Worm (Caenorhabditis elegans) whole organism, L3 larva: ENCODE results near the gene irg-1.

Experiments
- R02D3.7 ChIP-seq: fragments of 150-350 bp; optimal IDR thresholded peaks from 2 replicates; lab custom pipeline; 2014; ENCODE audit warnings: missing biosample characterization, missing genetic modification characterization
- aly-2 ChIP-seq: fragments of 150-350 bp; optimal IDR thresholded peaks from 2 replicates; lab custom pipeline; 2014; ENCODE audit warnings: missing biosample characterization, missing genetic modification characterization
- ama-1 ChIP-seq: fragments of 150-350 bp; optimal IDR thresholded peaks from 2 replicates; lab custom pipeline; 2018
- ceh-16 ChIP-seq: sonication (generic microtip); optimal IDR thresholded peaks from 2 replicates; lab custom pipeline; 2017; ENCODE audit warnings: missing biosample characterization, missing genetic modification characterization
- daf-12 ChIP-seq: fragments of 150-350 bp; optimal IDR thresholded peaks from 2 replicates; lab custom pipeline; 2014; ENCODE audit warnings: missing biosample characterization, missing genetic modification reagents, missing genetic modification characterization
- egl-27 ChIP-seq: sonication (generic microtip); optimal IDR thresholded peaks from 4 replicates; lab custom pipeline; 2017; ENCODE audit warnings: missing biosample characterization, missing genetic modification reagents, missing genetic modification characterization
- egl-5 ChIP-seq: fragments of 150-350 bp; optimal IDR thresholded peaks from 2 replicates; lab custom pipeline; 2017; ENCODE audit warnings: missing biosample characterization, missing genetic modification reagents, missing genetic modification characterization, inconsistent platforms
- elt-1 ChIP-seq: fragments of 150-350 bp; optimal IDR thresholded peaks from 2 replicates; lab custom pipeline; 2014; ENCODE audit warnings: missing biosample characterization, missing genetic modification characterization
- elt-2 ChIP-seq: sonication (generic microtip); optimal IDR thresholded peaks from 2 replicates; lab custom pipeline; 2016; ENCODE audit warnings: missing genetic modification reagents, mild to moderate bottlenecking, missing genetic modification characterization, missing compliant biosample characterization
- elt-3 ChIP-seq, 3 experiments: fragments of 150-350 bp in 1 of 3; sonication (generic microtip) in 2 of 3; optimal IDR thresholded peaks; 2 replicates in 2 of 3; 4 replicates in 1 of 3; lab custom pipeline; 2014 to 2017; ENCODE audit warnings: missing biosample characterization in 3 of 3, missing genetic modification characterization in 3 of 3
- eor-1 ChIP-seq, 2 experiments: fragments of 150-350 bp; optimal IDR thresholded peaks; 2 replicates each; lab custom pipeline; 2014 to 2018; ENCODE audit warnings: missing biosample characterization in 2 of 2, missing genetic modification characterization in 2 of 2
- fkh-2 ChIP-seq: fragments of 150-350 bp; optimal IDR thresholded peaks from 2 replicates; lab custom pipeline; 2014; ENCODE audit warnings: missing biosample characterization, missing genetic modification reagents, missing genetic modification characterization
- fos-1 ChIP-seq: fragments of 150-350 bp; optimal IDR thresholded peaks from 2 replicates; lab custom pipeline; 2014; ENCODE audit warnings: missing biosample characterization, missing genetic modification characterization
- hmg-11 ChIP-seq: sonication (generic microtip); optimal IDR thresholded peaks from 2 replicates; lab custom pipeline; 2016; ENCODE audit warnings: missing genetic modification characterization, missing compliant biosample characterization
- jun-1 ChIP-seq: fragments of 150-350 bp; optimal IDR thresholded peaks from 2 replicates; lab custom pipeline; 2014; ENCODE audit warnings: missing biosample characterization, missing genetic modification reagents, missing genetic modification characterization
- lin-15B ChIP-seq: fragments of 150-350 bp; optimal IDR thresholded peaks from 2 replicates; lab custom pipeline; 2014; ENCODE audit warnings: missing biosample characterization, missing genetic modification characterization
- lin-39 ChIP-seq: fragments of 150-350 bp; optimal IDR thresholded peaks from 2 replicates; lab custom pipeline; 2018; ENCODE audit warnings: missing biosample characterization, missing genetic modification reagents, missing genetic modification characterization
- lsy-12 ChIP-seq: sonication (generic microtip); optimal IDR thresholded peaks from 2 replicates; lab custom pipeline; 2016; ENCODE audit warnings: mild to moderate bottlenecking, missing genetic modification characterization, missing compliant biosample characterization
- mdl-1 ChIP-seq: fragments of 150-350 bp; optimal IDR thresholded peaks from 2 replicates; lab custom pipeline; 2014; ENCODE audit warnings: missing biosample characterization, missing genetic modification characterization
- mml-1 ChIP-seq: fragments of 150-350 bp; sonication (generic microtip); optimal IDR thresholded peaks from 3 replicates; lab custom pipeline; 2014; ENCODE audit warnings: missing biosample characterization, missing genetic modification characterization
- nfya-1 ChIP-seq: sonication (generic microtip); optimal IDR thresholded peaks from 2 replicates; lab custom pipeline; 2017; ENCODE audit warnings: missing genetic modification characterization, mild to moderate bottlenecking, missing compliant biosample characterization, antibody characterized with exemption, moderate library complexity; ENCODE audit not compliant: insufficient read depth
- nhr-11 ChIP-seq: fragments of 150-350 bp; optimal IDR thresholded peaks from 2 replicates; lab custom pipeline; 2014; ENCODE audit warnings: missing biosample characterization, missing genetic modification characterization
- nhr-12 ChIP-seq: fragments of 150-350 bp; optimal IDR thresholded peaks from 2 replicates; lab custom pipeline; 2014; ENCODE audit warnings: missing biosample characterization, missing genetic modification characterization
- nhr-23 ChIP-seq: fragments of 150-350 bp; optimal IDR thresholded peaks from 2 replicates; lab custom pipeline; 2014; ENCODE audit warnings: missing biosample characterization, missing genetic modification reagents, missing genetic modification characterization
- nhr-237 ChIP-seq: fragments of 150-350 bp; optimal IDR thresholded peaks from 2 replicates; lab custom pipeline; 2014; ENCODE audit warnings: missing biosample characterization, missing genetic modification characterization
- nhr-25 ChIP-seq: sonication (generic microtip); optimal IDR thresholded peaks from 2 replicates; lab custom pipeline; 2017; ENCODE audit warnings: missing biosample characterization, missing genetic modification characterization
- nhr-43 ChIP-seq: sonication (generic microtip); optimal IDR thresholded peaks from 2 replicates; lab custom pipeline; 2016; ENCODE audit warnings: mild to moderate bottlenecking, missing genetic modification characterization, missing compliant biosample characterization; ENCODE audit not compliant: poor library complexity, severe bottlenecking
- nhr-67 ChIP-seq: fragments of 150-350 bp; optimal IDR thresholded peaks from 2 replicates; lab custom pipeline; 2014; ENCODE audit warnings: missing biosample characterization, missing genetic modification characterization
- nhr-76 ChIP-seq: fragments of 150-350 bp; sonication (generic microtip); optimal IDR thresholded peaks from 5 replicates; lab custom pipeline; 2014; ENCODE audit warnings: missing biosample characterization, missing genetic modification characterization
- pqm-1 ChIP-seq: fragments of 150-350 bp; optimal IDR thresholded peaks from 2 replicates; lab custom pipeline; 2017; ENCODE audit warnings: missing biosample characterization, missing genetic modification characterization, inconsistent platforms
- sea-2 ChIP-seq: fragments of 150-350 bp; sonication (generic microtip); optimal IDR thresholded peaks from 4 replicates; lab custom pipeline; 2014; ENCODE audit warnings: missing biosample characterization, missing genetic modification reagents, missing genetic modification characterization
- skn-1 ChIP-seq: fragments of 150-350 bp; optimal IDR thresholded peaks from 2 replicates; lab custom pipeline; 2014; ENCODE audit warnings: missing biosample characterization, missing genetic modification characterization
- snpc-4 ChIP-seq: fragments of 150-350 bp; optimal IDR thresholded peaks from 2 replicates; lab custom pipeline; 2014; ENCODE audit warnings: missing biosample characterization, missing genetic modification characterization
- unc-39 ChIP-seq: sonication (generic microtip); optimal IDR thresholded peaks from 4 replicates; lab custom pipeline; 2017; ENCODE audit warnings: missing biosample characterization, missing genetic modification characterization
- unc-62 ChIP-seq: fragments of 150-350 bp; sonication (generic microtip); optimal IDR thresholded peaks from 4 replicates; lab custom pipeline; 2014; ENCODE audit warnings: missing biosample characterization, missing genetic modification reagents, missing genetic modification characterization
- zag-1 ChIP-seq: fragments of 150-350 bp; optimal IDR thresholded peaks from 2 replicates; lab custom pipeline; 2014; ENCODE audit warnings: missing biosample characterization, missing genetic modification characterization
- ztf-11 ChIP-seq: fragments of 150-350 bp; optimal IDR thresholded peaks from 2 replicates; lab custom pipeline; 2014; ENCODE audit warnings: missing biosample characterization, missing genetic modification characterization
- ztf-4 ChIP-seq: fragments of 150-350 bp; optimal IDR thresholded peaks from 2 replicates; lab custom pipeline; 2014; ENCODE audit warnings: missing biosample characterization, missing genetic modification characterization

irg-1 gene

DNA sequence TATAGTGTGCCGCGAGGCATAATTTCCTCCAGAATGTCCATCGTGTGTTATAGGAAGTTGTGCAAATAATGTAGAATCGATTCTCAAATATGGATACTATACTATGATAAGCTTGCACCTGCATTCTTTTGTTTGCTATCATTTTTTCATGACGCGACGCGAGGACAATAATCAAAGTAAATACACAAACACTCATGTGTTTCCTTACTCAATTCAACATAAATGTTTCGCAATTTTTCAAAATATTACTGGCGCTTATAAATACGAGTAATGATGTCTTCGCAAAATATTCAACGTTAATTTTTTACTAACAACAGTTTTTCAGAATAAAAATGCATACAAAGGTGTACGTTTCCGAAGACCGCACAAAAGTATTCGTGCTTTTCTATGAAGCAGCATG lies at the start of gene irg-1:
irg-1 (plus strand) TSS at position 326 of the 400 bp plus-strand sequence.
- no peak for TF ChIP-seq mml-1 (tag; lab: Kevin White, UChicago)
- TF ChIP-seq pqm-1 (tag; lab: Kevin White, UChicago) = peak; percentile 37

DNA sequence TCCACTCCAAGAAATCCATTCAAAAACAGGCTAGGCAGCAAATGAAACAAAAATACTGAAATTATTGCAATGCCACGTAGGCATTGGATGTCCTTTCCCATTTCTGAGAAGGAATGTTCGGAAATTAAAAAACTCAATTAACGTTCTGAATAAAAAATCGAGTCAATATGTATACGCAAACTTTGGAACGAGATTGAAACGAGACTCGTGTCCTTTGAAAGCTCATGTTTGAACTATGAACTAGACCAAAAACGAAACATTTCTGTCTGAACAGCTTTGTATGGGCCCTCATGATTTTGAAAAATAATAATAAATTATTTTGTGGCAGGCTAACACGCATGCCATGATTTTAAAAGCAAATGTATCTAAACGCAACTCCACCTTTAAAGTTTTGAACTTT lies 48.4 kb upstream of the irg-1 start, which contains the start of gene oac-2:
oac-2 (minus strand) TSS at position 101 of the 400 bp plus-strand sequence.
- no peak for TF ChIP-seq nhr-25 (tag; lab: Kevin White, UChicago)
- no peak for TF ChIP-seq ama-1
- TF ChIP-seq mdl-1 (tag; lab: Kevin White, UChicago) = no peak
- no peak for TF ChIP-seq lsy-12 (tag; lab: Kevin White, UChicago)
- no peak for TF ChIP-seq nhr-67 (tag; lab: Kevin White, UChicago)
- no peak for TF ChIP-seq nhr-11
- no peak for TF ChIP-seq nhr-76 (tag; lab: Kevin White, UChicago)
- no peak for TF ChIP-seq nfya-1 (tag; lab: Kevin White, UChicago)
- no peak for TF ChIP-seq ztf-11 (tag; lab: Kevin White, UChicago)
- TF ChIP-seq snpc-4 (tag; lab: Kevin White, UChicago) = no peak
- no peak for TF ChIP-seq pqm-1 (tag; lab: Kevin White, UChicago)
- TF ChIP-seq elt-2 (tag; lab: Kevin White, UChicago) = no peak
- TF ChIP-seq aly-2 = no peak
- TF ChIP-seq ceh-16 = no peak

DNA sequence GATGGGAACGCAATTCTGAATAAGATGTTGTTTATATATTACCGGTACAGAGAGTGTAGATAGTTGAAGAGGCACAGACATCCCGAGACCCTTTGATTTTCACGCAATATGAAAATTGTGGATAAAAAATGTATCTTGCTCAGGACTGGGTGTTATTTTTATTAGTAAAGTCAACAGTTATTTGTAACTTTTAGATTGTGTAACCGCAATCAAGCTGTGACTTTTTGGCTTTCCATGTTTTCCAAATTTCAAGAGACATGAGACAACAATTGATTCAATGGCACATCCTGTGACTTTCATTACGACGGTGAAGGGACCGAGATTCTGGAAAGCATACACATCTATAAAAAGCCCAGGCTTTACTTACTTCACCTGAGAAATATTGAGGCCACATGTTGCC lies 47.2 kb upstream of the irg-1 start:
- TF ChIP-seq unc-62 = no peak
- TF ChIP-seq zag-1 (tag; lab: Kevin White, UChicago) = no peak
- no peak for TF ChIP-seq lsy-12 (tag; lab: Kevin White, UChicago)
- TF ChIP-seq sea-2 (GFP tag; lab: Kevin White, UChicago) = no peak
- TF ChIP-seq skn-1 (tag; lab: Kevin White, UChicago) = no peak
- TF ChIP-seq aly-2 = no peak
- no peak for TF ChIP-seq fos-1
- TF ChIP-seq mdl-1 (tag; lab: Kevin White, UChicago) = no peak
- no peak for TF ChIP-seq egl-5
- no peak for TF ChIP-seq nhr-43 (tag; lab: Kevin White, UChicago)
- no peak for TF ChIP-seq egl-27
- TF ChIP-seq lin-15B (tag; lab: Kevin White, UChicago) = no peak
- TF ChIP-seq nhr-76 (tag; lab: Kevin White, UChicago) = no peak
- no peak for TF ChIP-seq R02D3.7 (tag; lab: Kevin White, UChicago)
- TF ChIP-seq nfya-1 (tag; lab: Kevin White, UChicago) = no peak
- TF ChIP-seq elt-3 (tag; optimal IDR thresholded peaks at IDR 0.05; lab: Kevin White, UChicago) = no peak
- no peak for TF ChIP-seq lin-39 (tag; lab: Kevin White, UChicago)
- no peak for TF ChIP-seq eor-1 (tag; optimal IDR thresholded peaks at IDR 0.05; lab: Kevin White, UChicago)

- no peak for TF ChIP-seq fkh-2 (tag; lab: Kevin White, UChicago)
- no peak for TF ChIP-seq lin-15B (tag; lab: Kevin White, UChicago)
- TF ChIP-seq elt-1 (tag; lab: Kevin White, UChicago) = no peak
- no peak for TF ChIP-seq ztf-4 (tag; lab: Kevin White, UChicago)
- TF ChIP-seq unc-39 (tag; lab: Kevin White, UChicago) = no peak
- TF ChIP-seq nhr-23 (tag; lab: Kevin White, UChicago) = no peak
- TF ChIP-seq pqm-1 (tag; lab: Kevin White, UChicago) = no peak
- TF ChIP-seq nfya-1 (tag; lab: Kevin White, UChicago) = no peak
- TF ChIP-seq elt-3 (tag; optimal IDR thresholded peaks at IDR 0.05; lab: Kevin White, UChicago) = no peak
- no peak for TF ChIP-seq ama-1
- no peak for TF ChIP-seq hmg-11 (tag; lab: Kevin White, UChicago)
- no peak for TF ChIP-seq jun-1
Measured at ce11 chrV:3477496-3477895, 45.9 kb upstream of the irg-1 start, which contains the start of gene srbc-31. Gene srbc-31, minus strand, starts transcription at chrV:3477596.

DNA sequence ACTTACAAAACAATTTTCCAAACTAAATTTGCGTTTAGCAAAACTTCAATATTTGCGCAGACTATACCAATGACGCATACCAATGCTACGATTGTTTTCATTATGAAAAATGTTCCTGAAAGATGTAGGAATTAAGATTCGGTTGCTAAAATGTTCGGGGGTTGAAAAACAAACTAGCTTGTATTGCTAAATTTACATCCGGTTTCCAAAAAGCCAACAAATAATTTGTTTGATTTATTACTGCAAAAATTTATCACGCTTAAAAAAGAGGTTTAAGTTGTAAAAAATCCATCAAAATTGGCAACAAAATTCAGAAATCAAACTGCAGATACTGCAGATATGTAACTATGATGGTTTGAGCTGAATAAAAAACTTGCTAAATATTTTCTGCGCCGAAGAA lies 43.0 kb upstream of the irg-1 start, which contains the start of gene srbc-30:
srbc-30 (minus strand) TSS at position 101 of the 400 bp plus-strand sequence.
- TF ChIP-seq nhr-76 (tag; lab: Kevin White, UChicago) (no peak), nfya-1 (tag; lab: Kevin White, UChicago) (no peak), eor-1 (tag; optimal IDR thresholded peaks at IDR 0.05; lab: Kevin White, UChicago) (no peak), ama-1 (no peak), mml-1 (tag; lab: Kevin White, UChicago) (no peak), nhr-237 (tag; lab: Kevin White, UChicago) (no peak), fos-1 (no peak), skn-1 (tag; lab: Kevin White, UChicago) (no peak), elt-2 (tag; lab: Kevin White, UChicago) (no peak), daf-12 (tag; lab: Kevin White, UChicago) (no peak), egl-5 (no peak), hmg-11 (tag; lab: Kevin White, UChicago) (no peak), nhr-23 (tag; lab: Kevin White, UChicago) (no peak), jun-1 (no peak), nhr-12 (tag; lab: Kevin White, UChicago) (no peak), zag-1 (tag; lab: Kevin White, UChicago) (no peak), aly-2 (no peak)
